Worm (Caenorhabditis elegans) whole organism, midembryonic: ENCODE measurements around the gene C35B1.3.

Source experiments
- flt-1 ChIP-seq: fragments of 200-800 bp; sonication (Bioruptor generic); IDR thresholded peaks from 2 replicates; pipeline ENCODE4 v1.3.6; 2022; ENCODE audit warnings: missing genetic modification characterization, missing compliant biosample characterization
- klf-2 ChIP-seq: fragments of 200-800 bp; sonication (Bioruptor generic); conservative IDR thresholded peaks from 2 replicates; pipeline ENCODE4 v1.3.6; 2022; ENCODE audit warnings: missing genetic modification reagents, missing genetic modification characterization, missing compliant biosample characterization
- ztf-23 ChIP-seq: fragments of 200-800 bp; sonication (Bioruptor generic); IDR thresholded peaks from 2 replicates; pipeline ENCODE4 v1.3.6; 2022; ENCODE audit warnings: missing genetic modification reagents, missing genetic modification characterization, missing compliant biosample characterization

DNA sequence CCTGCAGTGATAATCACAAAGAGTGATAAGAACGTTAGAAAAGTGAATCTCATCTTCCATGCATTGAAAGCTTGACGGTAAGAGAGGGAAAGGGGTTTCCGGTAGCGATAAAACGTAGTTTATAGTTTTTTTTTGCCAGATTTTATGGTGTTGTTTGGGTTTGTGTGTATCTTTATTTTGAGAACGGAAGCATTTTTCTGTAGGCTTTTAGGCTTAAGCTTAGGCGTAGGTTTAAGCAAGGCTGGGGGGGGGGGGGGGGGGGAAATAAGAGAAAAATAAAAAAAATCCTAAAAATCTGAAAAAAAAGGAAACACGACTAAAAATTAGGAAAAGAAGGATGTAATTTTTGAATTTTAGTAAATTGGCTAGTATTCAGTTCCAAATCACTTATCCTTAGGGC is 2.0 kb upstream of the C35B1.3 start, which contains the start of gene C35B1.8:
- TF ChIP-seq ztf-23 (GFP tag; lab: Robert Waterston, UW) (no peak), flt-1 (no peak), klf-2 (GFP tag; lab: Robert Waterston, UW) (no peak)
